Fruit fly (Drosophila melanogaster): ENCODE measurements around the gene Ugt36F1.

dm6 chr2L:18812348-18812747 lies 6.8 kb upstream of the Ugt36F1 start, which contains the start of the genes CG17325 and CG42305:
- TF ChIP-seq CG3919 (GFP tag; optimal IDR thresholded peaks at IDR 0.05) (no peak), Gug (GFP tag; IDR thresholded peaks at IDR 0.05) (no peak), ss (GFP tag; optimal IDR thresholded peaks at IDR 0.05) (no peak)
